Fruit fly (Drosophila melanogaster) S2 (cell line): ENCODE results near the gene CG34166.
"Not testable (repeated sequence)": the region's sequence is repeated elsewhere in the genome, so short reads cannot be mapped to it uniquely, and the experiment has no call there.

ENCODE experiments used
- CG8478 ChIP-seq: fragments of >200 bp; optimal IDR thresholded peaks from 2 replicates; lab custom pipeline; 2018
- CTCF ChIP-seq, 2 experiments: fragments of >200 bp; optimal IDR thresholded peaks; 2 replicates each; lab custom pipeline; 2018

CG34166 gene

dm6 chr2L:14742893-14743292, at the start of gene CG34166:
CG34166 (plus strand) TSS chr2L:14743193.
- not testable (repeated sequence) for TF ChIP-seq CTCF (optimal IDR thresholded peaks at IDR 0.05; lab: Kevin White, UChicago); CG8478 (lab: Kevin White, UChicago)

dm6 chr2L:14693620-14694019, 49.4 kb upstream of the CG34166 start:
- TF ChIP-seq CG8478 (lab: Kevin White, UChicago) (no peak), CTCF (optimal IDR thresholded peaks at IDR 0.05; lab: Kevin White, UChicago) (no peak)

dm6 chr2L:14697938-14698337, 45.1 kb upstream of the CG34166 start:
- TF ChIP-seq CG8478 (lab: Kevin White, UChicago) = no peak
- TF ChIP-seq CTCF (optimal IDR thresholded peaks at IDR 0.05; lab: Kevin White, UChicago) = no peak

dm6 chr2L:14698980-14699379, 44.0 kb upstream of the CG34166 start:
- no peak for TF ChIP-seq CG8478 (lab: Kevin White, UChicago)
- no peak for TF ChIP-seq CTCF (optimal IDR thresholded peaks at IDR 0.05; lab: Kevin White, UChicago)

- no peak for TF ChIP-seq CG8478 (lab: Kevin White, UChicago)
Observed at dm6 chr2L:14699501-14700077, 43.4 kb upstream of the CG34166 start.

dm6 chr2L:14701495-14701894, 41.5 kb upstream of the CG34166 start:
- no peak for TF ChIP-seq CTCF (optimal IDR thresholded peaks at IDR 0.05; lab: Kevin White, UChicago)
- no peak for TF ChIP-seq CG8478 (lab: Kevin White, UChicago)

- TF ChIP-seq CG8478 (lab: Kevin White, UChicago) = no peak
- TF ChIP-seq CTCF (optimal IDR thresholded peaks at IDR 0.05; lab: Kevin White, UChicago) = peak; percentile 98 to 99
Observed at dm6 chr2L:14706194-14706593, 36.8 kb upstream of the CG34166 start.

dm6 chr2L:14712245-14712644, 30.7 kb upstream of the CG34166 start, which contains the start of gene CG15282:
CG15282 (plus strand) TSS chr2L:14712471.
- TF ChIP-seq CG8478 (lab: Kevin White, UChicago) (no peak), CTCF (optimal IDR thresholded peaks at IDR 0.05; lab: Kevin White, UChicago) (no peak)

- TF ChIP-seq CG8478 (lab: Kevin White, UChicago) (no peak), CTCF (optimal IDR thresholded peaks at IDR 0.05; lab: Kevin White, UChicago) (no peak)
Observed at dm6 chr2L:14713467-14713866, 29.5 kb upstream of the CG34166 start, which contains the start of gene CG34165. CG34165 (plus strand) TSS chr2L:14713750.

dm6 chr2L:14730077-14730476, 12.9 kb upstream of the CG34166 start, which contains the start of gene CG42685:
CG42685 (minus strand) TSS chr2L:14730177.
- TF ChIP-seq CTCF (optimal IDR thresholded peaks at IDR 0.05; lab: Kevin White, UChicago) (no peak), CG8478 (lab: Kevin White, UChicago) (no peak)

dm6 chr2L:14735543-14735942, 7.5 kb upstream of the CG34166 start, which contains the start of gene CG31835:
CG31835 (plus strand) TSS chr2L:14735843.
- not testable (repeated sequence) for TF ChIP-seq CG8478 (lab: Kevin White, UChicago); CTCF (optimal IDR thresholded peaks at IDR 0.05; lab: Kevin White, UChicago)

dm6 chr2L:14737669-14738068, 5.3 kb upstream of the CG34166 start, which contains the start of gene CG31775:
CG31775 (minus strand) TSS chr2L:14737769.
- TF ChIP-seq CTCF (optimal IDR thresholded peaks at IDR 0.05; lab: Kevin White, UChicago); CG8478 (lab: Kevin White, UChicago): not testable (repeated sequence)

- TF ChIP-seq CG8478 (lab: Kevin White, UChicago); CTCF (optimal IDR thresholded peaks at IDR 0.05; lab: Kevin White, UChicago): not testable (repeated sequence)
Observed at dm6 chr2L:14739614-14740013, 3.4 kb upstream of the CG34166 start, which contains the start of gene CG42585. CG42585 (plus strand) TSS chr2L:14739914.

- not testable (repeated sequence) for TF ChIP-seq CG8478 (lab: Kevin White, UChicago); CTCF (optimal IDR thresholded peaks at IDR 0.05; lab: Kevin White, UChicago)
Observed at dm6 chr2L:14741740-14742139, 1.3 kb upstream of the CG34166 start, which contains the start of gene CG42586. CG42586 (minus strand) TSS chr2L:14741840.

dm6 chr2L:14743337-14743736, 344 bp downstream of the CG34166 start:
- TF ChIP-seq CG8478 (lab: Kevin White, UChicago) = no peak
- TF ChIP-seq CTCF (optimal IDR thresholded peaks at IDR 0.05; lab: Kevin White, UChicago) = no peak
